Worm (Caenorhabditis elegans) whole organism, midembryonic: Measurements from ENCODE around the gene F49H12.2.

ENCODE experiments used
- T22C8.4 ChIP-seq: fragments of 200-800 bp; sonication (Bioruptor generic); IDR thresholded peaks from 2 replicates; pipeline ENCODE4 v1.3.6; 2022; ENCODE audit warnings: missing genetic modification characterization, missing compliant biosample characterization
- cog-1 ChIP-seq: sonication (generic microtip); optimal IDR thresholded peaks from 2 replicates; lab custom pipeline; 2016; ENCODE audit warnings: missing genetic modification characterization, missing compliant biosample characterization
- flt-1 ChIP-seq: fragments of 200-800 bp; sonication (Bioruptor generic); IDR thresholded peaks from 2 replicates; pipeline ENCODE4 v1.3.6; 2022; ENCODE audit warnings: missing genetic modification characterization, missing compliant biosample characterization
- klf-2 ChIP-seq: fragments of 200-800 bp; sonication (Bioruptor generic); conservative IDR thresholded peaks from 2 replicates; pipeline ENCODE4 v1.3.6; 2022; ENCODE audit warnings: missing genetic modification reagents, missing genetic modification characterization, missing compliant biosample characterization
- med-1 ChIP-seq: sonication (generic microtip); optimal IDR thresholded peaks from 2 replicates; lab custom pipeline; 2017; ENCODE audit warnings: missing genetic modification characterization, mild to moderate bottlenecking, missing compliant biosample characterization, antibody characterized with exemption, missing genetic modification reagents; ENCODE audit not compliant: insufficient read depth
- ref-1 ChIP-seq: fragments of 200-800 bp; sonication (Bioruptor generic); conservative IDR thresholded peaks from 2 replicates; pipeline ENCODE4 v1.3.6; 2022; ENCODE audit warnings: missing genetic modification reagents, missing genetic modification characterization, missing compliant biosample characterization
- tab-1 ChIP-seq: fragments of 200-800 bp; sonication (Bioruptor generic); IDR thresholded peaks from 2 replicates; pipeline ENCODE4 v1.3.6; 2022; ENCODE audit warnings: missing genetic modification characterization, missing compliant biosample characterization
- ztf-23 ChIP-seq: fragments of 200-800 bp; sonication (Bioruptor generic); IDR thresholded peaks from 2 replicates; pipeline ENCODE4 v1.3.6; 2022; ENCODE audit warnings: missing genetic modification reagents, missing genetic modification characterization, missing compliant biosample characterization
- ztf-29 ChIP-seq: fragments of 200-800 bp; sonication (Bioruptor generic); IDR thresholded peaks from 2 replicates; pipeline ENCODE4 v1.3.6; 2022; ENCODE audit warnings: missing genetic modification reagents, missing genetic modification characterization, missing compliant biosample characterization

ce11 chrX:2087716-2088115 is 2.6 kb downstream of the F49H12.2 start:
- TF ChIP-seq klf-2 (GFP tag; lab: Robert Waterston, UW) (no peak), flt-1 (GFP tag; lab: Robert Waterston, UW) (no peak), ref-1 (GFP tag; lab: Robert Waterston, UW) (no peak), ztf-29 (GFP tag; lab: Robert Waterston, UW) (no peak), med-1 (GFP tag; lab: Kevin White, UChicago) (no peak), T22C8.4 (no peak), cog-1 (tag; lab: Kevin White, UChicago) (no peak), ztf-23 (GFP tag; lab: Robert Waterston, UW) (no peak), tab-1 (GFP tag; lab: Robert Waterston, UW) (no peak)
